Fruit fly (Drosophila melanogaster) whole organism, embryonic: ENCODE results near the gene CG14072.

Source experiments
- BtbVII ChIP-seq: fragments of 200-800 bp; sonication (Bioruptor generic); optimal IDR thresholded peaks from 3 replicates; lab custom pipeline; 2017; ENCODE audit warnings: missing biosample characterization, mild to moderate bottlenecking, missing genetic modification characterization
- CG10274 ChIP-seq: fragments of 200-800 bp; sonication (Bioruptor generic); optimal IDR thresholded peaks from 3 replicates; lab custom pipeline; 2017; ENCODE audit warnings: missing biosample characterization, mild to moderate bottlenecking, missing genetic modification characterization
- CG10366 ChIP-seq: fragments of 200-800 bp; sonication (Bioruptor generic); IDR thresholded peaks from 2 replicates; pipeline ENCODE4 v1.3.6; 2022; ENCODE audit warnings: missing biosample characterization, missing genetic modification characterization
- CG11504 ChIP-seq: fragments of 200-800 bp; sonication (Bioruptor generic); optimal IDR thresholded peaks from 3 replicates; lab custom pipeline; 2019; ENCODE audit warnings: missing biosample characterization, mild to moderate bottlenecking, missing genetic modification characterization, moderate library complexity
- CG12391 ChIP-seq: fragments of 200-800 bp; sonication (Bioruptor generic); optimal IDR thresholded peaks from 3 replicates; lab custom pipeline; 2018; ENCODE audit warnings: missing biosample characterization, mild to moderate bottlenecking, missing genetic modification characterization, moderate library complexity
- CG13287 ChIP-seq: fragments of 200-800 bp; sonication (Bioruptor generic); IDR thresholded peaks from 2 replicates; pipeline ENCODE4 v1.3.6; 2022; ENCODE audit warnings: missing biosample characterization, missing genetic modification characterization; ENCODE audit not compliant: partially characterized antibody
- CG13775 ChIP-seq: fragments of 200-800 bp; sonication (Bioruptor generic); optimal IDR thresholded peaks from 3 replicates; lab custom pipeline; 2017; ENCODE audit warnings: missing biosample characterization, mild to moderate bottlenecking, missing genetic modification characterization
- CG15479 ChIP-seq: fragments of 200-800 bp; sonication (Bioruptor generic); optimal IDR thresholded peaks from 3 replicates; lab custom pipeline; 2019; ENCODE audit warnings: missing biosample characterization, mild to moderate bottlenecking, missing genetic modification characterization, moderate library complexity
- CG1602 ChIP-seq: fragments of 200-800 bp; sonication (Bioruptor generic); optimal IDR thresholded peaks from 3 replicates; lab custom pipeline; 2016; ENCODE audit warnings: missing biosample characterization, missing genetic modification characterization
- CG17359 ChIP-seq: fragments of 200-800 bp; sonication (Bioruptor generic); optimal IDR thresholded peaks from 3 replicates; lab custom pipeline; 2018; ENCODE audit warnings: missing biosample characterization, mild to moderate bottlenecking, missing genetic modification characterization, moderate library complexity
- CG31388 ChIP-seq: fragments of 200-800 bp; sonication (Bioruptor generic); optimal IDR thresholded peaks from 2 replicates; lab custom pipeline; 2016; ENCODE audit warnings: missing biosample characterization, missing genetic modification characterization
- CG31441 ChIP-seq: fragments of 200-800 bp; sonication (Bioruptor generic); IDR thresholded peaks from 2 replicates; pipeline ENCODE4 v1.3.6; 2022; ENCODE audit warnings: missing biosample characterization, missing genetic modification characterization
- CG32532 ChIP-seq: fragments of 200-800 bp; sonication (Bioruptor generic); IDR thresholded peaks from 2 replicates; pipeline ENCODE4 v1.3.6; 2022; ENCODE audit warnings: missing biosample characterization, missing genetic modification characterization
- CG3407 ChIP-seq: fragments of 200-800 bp; sonication (Bioruptor generic); optimal IDR thresholded peaks from 2 replicates; lab custom pipeline; 2018; ENCODE audit warnings: missing biosample characterization, mild to moderate bottlenecking, missing genetic modification characterization
- CG34376 ChIP-seq: fragments of 200-800 bp; sonication (Bioruptor generic); optimal IDR thresholded peaks from 2 replicates; lab custom pipeline; 2018; ENCODE audit warnings: missing biosample characterization, mild to moderate bottlenecking, missing genetic modification characterization
- CG34422 ChIP-seq: fragments of 200-800 bp; sonication (Bioruptor generic); IDR thresholded peaks from 3 replicates; pipeline ENCODE4 v1.3.6; 2022; ENCODE audit warnings: missing biosample characterization, missing genetic modification characterization
- CG42726 ChIP-seq: fragments of 200-800 bp; sonication (Bioruptor generic); IDR thresholded peaks from 2 replicates; pipeline ENCODE4 v1.3.6; 2022; ENCODE audit warnings: missing biosample characterization, missing genetic modification characterization; ENCODE audit not compliant: partially characterized antibody
- CG4328 ChIP-seq: fragments of 200-800 bp; sonication (Bioruptor generic); optimal IDR thresholded peaks from 3 replicates; lab custom pipeline; 2017; ENCODE audit warnings: missing biosample characterization, missing genetic modification reagents, missing genetic modification characterization
- CG6689 ChIP-seq: fragments of 200-800 bp; sonication (Bioruptor generic); IDR thresholded peaks from 2 replicates; pipeline ENCODE4 v1.3.6; 2022; ENCODE audit warnings: missing biosample characterization, missing genetic modification characterization
- CG8281 ChIP-seq: fragments of 200-800 bp; sonication (Bioruptor generic); optimal IDR thresholded peaks from 2 replicates; lab custom pipeline; 2018; ENCODE audit warnings: missing biosample characterization, mild to moderate bottlenecking, missing genetic modification characterization, moderate library complexity
- Deaf1 ChIP-seq: fragments of 200-800 bp; optimal IDR thresholded peaks from 3 replicates; lab custom pipeline; 2019; ENCODE audit warnings: missing biosample characterization, mild to moderate bottlenecking, missing genetic modification characterization, moderate library complexity
- Drgx ChIP-seq: fragments of 200-800 bp; sonication (Bioruptor generic); IDR thresholded peaks from 2 replicates; pipeline ENCODE4 v1.3.6; 2022; ENCODE audit warnings: missing biosample characterization, missing genetic modification characterization
- Fer3 ChIP-seq: fragments of 200-800 bp; sonication (Bioruptor generic); optimal IDR thresholded peaks from 2 replicates; lab custom pipeline; 2018; ENCODE audit warnings: missing biosample characterization, mild to moderate bottlenecking, missing genetic modification characterization, moderate library complexity
- H2.0 ChIP-seq: fragments of 200-800 bp; sonication (Bioruptor generic); IDR thresholded peaks from 2 replicates; pipeline ENCODE4 v1.3.6; 2022; ENCODE audit warnings: missing biosample characterization, missing genetic modification characterization
- Hmr ChIP-seq: fragments of 200-800 bp; sonication (Bioruptor generic); optimal IDR thresholded peaks from 3 replicates; lab custom pipeline; 2017; ENCODE audit warnings: mild to moderate bottlenecking, missing biosample characterization, missing genetic modification reagents, missing genetic modification characterization
- Kr ChIP-seq: fragments of 200-800 bp; sonication (Bioruptor generic); optimal IDR thresholded peaks from 2 replicates; lab custom pipeline; 2017; ENCODE audit warnings: missing biosample characterization, mild to moderate bottlenecking, missing genetic modification characterization
- NK7.1 ChIP-seq: fragments of 200-800 bp; sonication (Bioruptor generic); optimal IDR thresholded peaks from 3 replicates; lab custom pipeline; 2016; ENCODE audit warnings: missing biosample characterization, missing genetic modification characterization
- ap ChIP-seq: fragments of 200-800 bp; sonication (Bioruptor generic); IDR thresholded peaks from 2 replicates; pipeline ENCODE4 v1.3.6; 2022; ENCODE audit warnings: missing biosample characterization, missing genetic modification characterization
- ase ChIP-seq: fragments of 200-800 bp; sonication (Bioruptor generic); IDR thresholded peaks from 3 replicates; pipeline ENCODE4 v1.3.6; 2022; ENCODE audit warnings: missing biosample characterization, missing genetic modification characterization
- bab2 ChIP-seq: fragments of 200-800 bp; sonication (Bioruptor generic); optimal IDR thresholded peaks from 2 replicates; lab custom pipeline; 2016; ENCODE audit warnings: missing biosample characterization, missing genetic modification characterization
- bigmax ChIP-seq: fragments of 200-800 bp; sonication (Bioruptor generic); optimal IDR thresholded peaks from 2 replicates; lab custom pipeline; 2018; ENCODE audit warnings: missing biosample characterization, mild to moderate bottlenecking, missing genetic modification characterization
- crp ChIP-seq, 2 experiments: fragments of 200-800 bp; sonication (Bioruptor generic); optimal IDR thresholded peaks; 2 replicates in 1 of 2; 3 replicates in 1 of 2; lab custom pipeline; 2017; ENCODE audit warnings: missing biosample characterization in 2 of 2, missing genetic modification characterization in 2 of 2, mild to moderate bottlenecking in 1 of 2, moderate library complexity in 1 of 2
- da ChIP-seq: fragments of 200-800 bp; sonication (Bioruptor generic); optimal IDR thresholded peaks from 2 replicates; lab custom pipeline; 2016; ENCODE audit warnings: missing biosample characterization, missing genetic modification characterization
- gem ChIP-seq: fragments of 200-800 bp; sonication (Bioruptor generic); optimal IDR thresholded peaks from 2 replicates; lab custom pipeline; 2019; ENCODE audit warnings: missing biosample characterization, mild to moderate bottlenecking, missing genetic modification characterization, moderate library complexity
- gt ChIP-seq: fragments of 200-800 bp; sonication (Bioruptor generic); IDR thresholded peaks from 2 replicates; pipeline ENCODE4 v1.3.6; 2022; ENCODE audit warnings: missing biosample characterization, missing genetic modification characterization
- her ChIP-seq: fragments of 200-800 bp; sonication (Bioruptor generic); optimal IDR thresholded peaks from 2 replicates; lab custom pipeline; 2016; ENCODE audit warnings: missing biosample characterization, missing genetic modification characterization
- kah ChIP-seq: fragments of 200-800 bp; sonication (Bioruptor generic); optimal IDR thresholded peaks from 2 replicates; lab custom pipeline; 2018; ENCODE audit warnings: missing biosample characterization, mild to moderate bottlenecking, missing genetic modification characterization
- kni ChIP-seq: fragments of 200-800 bp; sonication (Bioruptor generic); optimal IDR thresholded peaks from 3 replicates; lab custom pipeline; 2017; ENCODE audit warnings: mild to moderate bottlenecking, missing biosample characterization, missing genetic modification reagents, missing genetic modification characterization
- knrl ChIP-seq: fragments of 200-800 bp; sonication (Bioruptor generic); IDR thresholded peaks from 3 replicates; pipeline ENCODE4 v1.3.6; 2022; ENCODE audit warnings: missing biosample characterization, missing genetic modification characterization; ENCODE audit not compliant: partially characterized antibody
- lbe ChIP-seq: fragments of 200-800 bp; sonication (Bioruptor generic); optimal IDR thresholded peaks from 2 replicates; lab custom pipeline; 2016; ENCODE audit warnings: missing biosample characterization, mild to moderate bottlenecking, missing genetic modification characterization
- mirr ChIP-seq: fragments of 200-800 bp; sonication (Bioruptor generic); optimal IDR thresholded peaks from 3 replicates; lab custom pipeline; 2018; ENCODE audit warnings: missing biosample characterization, mild to moderate bottlenecking, missing genetic modification characterization
- mld ChIP-seq: fragments of 200-800 bp; sonication (Bioruptor generic); IDR thresholded peaks from 3 replicates; pipeline ENCODE4 v1.3.6; 2022; ENCODE audit warnings: missing biosample characterization, missing genetic modification characterization; ENCODE audit not compliant: partially characterized antibody
- odd ChIP-seq: fragments of 200-800 bp; sonication (Bioruptor generic); optimal IDR thresholded peaks from 2 replicates; lab custom pipeline; 2017; ENCODE audit warnings: missing biosample characterization, mild to moderate bottlenecking, missing genetic modification characterization
- prd ChIP-seq, 3 experiments: fragments of >200 bp in 2 of 3; fragments of 200-800 bp in 1 of 3; sonication (Bioruptor generic) in 1 of 3; optimal IDR thresholded peaks in 2 of 3; IDR thresholded peaks in 1 of 3; 2 replicates in 2 of 3; 3 replicates in 1 of 3; pipeline versions ENCODE4 v1.3.6 to Lab custom; 2017 to 2022; ENCODE audit warnings: missing biosample characterization in 1 of 3, missing genetic modification characterization in 1 of 3
- sc ChIP-seq, 3 experiments: fragments of >200 bp in 2 of 3; fragments of 200-800 bp in 1 of 3; sonication (Bioruptor generic) in 1 of 3; optimal IDR thresholded peaks; 2 replicates in 2 of 3; 3 replicates in 1 of 3; lab custom pipeline; 2017; ENCODE audit warnings: mild to moderate bottlenecking in 1 of 3, missing biosample characterization in 1 of 3, missing genetic modification characterization in 1 of 3, missing genetic modification reagents in 1 of 3
- ttk ChIP-seq: fragments of 200-800 bp; sonication (Bioruptor generic); IDR thresholded peaks from 2 replicates; pipeline ENCODE4 v2.1.2; 2022; ENCODE audit warnings: missing biosample characterization, missing genetic modification characterization
- unpg ChIP-seq: fragments of 200-800 bp; sonication (Bioruptor generic); optimal IDR thresholded peaks from 3 replicates; lab custom pipeline; 2018; ENCODE audit warnings: missing biosample characterization, mild to moderate bottlenecking, missing genetic modification characterization, moderate library complexity
- wor ChIP-seq: fragments of 200-800 bp; sonication (Bioruptor generic); IDR thresholded peaks from 2 replicates; pipeline ENCODE4 v1.3.6; 2022; ENCODE audit warnings: missing biosample characterization, missing genetic modification characterization
- zfh2 ChIP-seq: fragments of 200-800 bp; sonication (Bioruptor generic); optimal IDR thresholded peaks from 2 replicates; lab custom pipeline; 2016; ENCODE audit warnings: missing biosample characterization, missing genetic modification characterization

Gene CG14072

DNA sequence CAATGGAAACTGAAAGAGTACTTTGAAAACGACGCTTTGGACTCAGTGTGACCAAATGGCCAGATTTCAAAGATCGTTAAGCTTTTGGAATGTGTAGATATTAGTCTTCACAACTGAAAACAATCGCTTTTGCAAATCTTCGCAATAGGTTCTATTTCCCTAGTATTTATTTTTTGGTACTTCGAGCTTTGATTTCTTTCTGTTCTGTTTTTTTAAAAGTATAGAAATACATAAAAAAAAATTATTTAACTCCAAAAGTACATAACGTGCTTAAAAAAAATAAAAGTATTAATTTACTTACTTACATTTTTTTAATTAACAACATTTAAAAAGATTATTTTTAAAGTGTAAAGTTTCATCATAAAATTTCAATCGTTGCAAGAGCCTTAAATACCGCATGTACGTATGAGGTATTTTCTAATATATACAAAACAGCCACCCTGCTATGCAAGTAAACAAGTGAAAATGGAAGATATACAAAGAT lies 51.0 kb downstream of the CG14072 start, which contains the start of the genes piwi and CG12253 (continued):
- no peak for TF ChIP-seq sc (optimal IDR thresholded peaks at IDR 0.05; lab: Kevin White, UChicago)
- peak; percentile 67 for TF ChIP-seq sc (GFP tag; optimal IDR thresholded peaks at IDR 0.05; lab: Kevin White, UChicago)
- TF ChIP-seq BtbVII (GFP tag; lab: Kevin White, UChicago), result no peak
- 0 out of 2 replicates have a peak, but pooled peaks have one; percentile 11 for TF ChIP-seq Drgx (GFP tag; lab: Robert Waterston, UW)
- TF ChIP-seq kni, result no peak
- TF ChIP-seq CG10274 (GFP tag; lab: Kevin White, UChicago), result no peak
- TF ChIP-seq ase (GFP tag; lab: Robert Waterston, UW), result no peak
- TF ChIP-seq CG1602 (GFP tag; lab: Kevin White, UChicago), result peak; percentile 79
- no peak for TF ChIP-seq gt (GFP tag; lab: Robert Waterston, UW)
- TF ChIP-seq CG4328 (GFP tag; lab: Kevin White, UChicago), result no peak
- peak; percentile 86 for TF ChIP-seq CG13775
- no peak for TF ChIP-seq CG34376 (GFP tag; lab: Kevin White, UChicago)
- no peak for TF ChIP-seq CG3407 (GFP tag; lab: Kevin White, UChicago)
- TF ChIP-seq unpg (GFP tag; lab: Kevin White, UChicago), result peak; percentile 89
- peak; percentile 72; the same call in 1 of the 2 replicates for TF ChIP-seq CG10366
- TF ChIP-seq her (GFP tag; lab: Kevin White, UChicago), result no peak
- no peak for TF ChIP-seq lbe
- no peak for TF ChIP-seq mld (GFP tag; lab: Robert Waterston, UW)
- peak; percentile 40 for TF ChIP-seq CG17359
- TF ChIP-seq crp (GFP tag; optimal IDR thresholded peaks at IDR 0.05; lab: Kevin White, UChicago), result no peak
- TF ChIP-seq mirr (GFP tag; lab: Kevin White, UChicago), result no peak
- peak; percentile 54 for TF ChIP-seq odd
- TF ChIP-seq CG8281 (tag; lab: Kevin White, UChicago), result no peak
- peak; percentile 58 for TF ChIP-seq ap (GFP tag; lab: Robert Waterston, UW)
- TF ChIP-seq CG15479 (GFP tag; lab: Kevin White, UChicago), result no peak
- TF ChIP-seq CG13287, result no peak
- TF ChIP-seq knrl (GFP tag; lab: Robert Waterston, UW), result no peak
- TF ChIP-seq H2.0 (GFP tag; lab: Robert Waterston, UW), result peak; percentile 70
- no peak for TF ChIP-seq Deaf1 (tag; lab: Kevin White, UChicago)
- TF ChIP-seq CG11504 (tag; lab: Kevin White, UChicago), result no peak
- no peak for TF ChIP-seq CG34422 (GFP tag; lab: Robert Waterston, UW)
- TF ChIP-seq zfh2 (GFP tag; lab: Kevin White, UChicago), result peak; percentile 28
- peak; percentile 47 for TF ChIP-seq Fer3 (tag; lab: Kevin White, UChicago)
- no peak for TF ChIP-seq CG42726 (GFP tag; lab: Robert Waterston, UW)
- TF ChIP-seq kah (GFP tag; lab: Kevin White, UChicago), result no peak
- TF ChIP-seq CG31441 (GFP tag; lab: Robert Waterston, UW), result no peak
- TF ChIP-seq CG32532 (GFP tag; lab: Robert Waterston, UW), result peak; percentile 54
- no peak for TF ChIP-seq Hmr (GFP tag; lab: Kevin White, UChicago)
- TF ChIP-seq CG31388 (GFP tag; lab: Kevin White, UChicago), result no peak
- peak; percentile 43; the same call in 1 of the 2 replicates for TF ChIP-seq CG6689
- TF ChIP-seq da (GFP tag; lab: Kevin White, UChicago), result no peak
- no peak for TF ChIP-seq Kr (GFP tag; lab: Kevin White, UChicago)
- TF ChIP-seq bab2 (GFP tag; lab: Kevin White, UChicago), result peak; percentile 50
- TF ChIP-seq bigmax (GFP tag; lab: Kevin White, UChicago), result no peak
- TF ChIP-seq NK7.1 (GFP tag; lab: Kevin White, UChicago), result no peak
- peak; percentile 75 for TF ChIP-seq wor (GFP tag; lab: Robert Waterston, UW)
- TF ChIP-seq ttk (GFP tag; lab: Robert Waterston, UW), result peak; percentile 87
- no peak for TF ChIP-seq prd (optimal IDR thresholded peaks at IDR 0.05; lab: Kevin White, UChicago)
- peak; percentile 44; the same call in 2 of the 3 replicates for TF ChIP-seq prd (GFP tag; IDR thresholded peaks at IDR 0.05; lab: Robert Waterston, UW)
- peak; percentile 93 for TF ChIP-seq CG12391 (tag; lab: Kevin White, UChicago)
- peak; percentile 96 for TF ChIP-seq gem
